Worm (Caenorhabditis elegans) whole organism, early embryonic: ENCODE results near the gene H04J21.1.

Experiments
- B0310.2 ChIP-seq: sonication (generic microtip); optimal IDR thresholded peaks from 2 replicates; lab custom pipeline; 2016; ENCODE audit warnings: mild to moderate bottlenecking, missing genetic modification characterization, missing compliant biosample characterization
- ama-1 ChIP-seq: fragments of 150-350 bp; optimal IDR thresholded peaks from 2 replicates; lab custom pipeline; 2014
- ceh-13 ChIP-seq: fragments of 200-800 bp; sonication (Bioruptor generic); optimal IDR thresholded peaks from 2 replicates; lab custom pipeline; 2018; ENCODE audit warnings: mild to moderate bottlenecking, missing genetic modification characterization, missing compliant biosample characterization
- ets-7 ChIP-seq: sonication (generic microtip); optimal IDR thresholded peaks from 2 replicates; lab custom pipeline; 2016; ENCODE audit warnings: missing genotype, missing genetic modification characterization, missing compliant biosample characterization
- flt-1 ChIP-seq: fragments of 200-800 bp; sonication (Bioruptor generic); IDR thresholded peaks from 2 replicates; pipeline ENCODE4 v1.3.6; 2022; ENCODE audit warnings: missing genetic modification characterization, missing compliant biosample characterization
- hmbx-1 ChIP-seq: sonication (generic microtip); optimal IDR thresholded peaks from 2 replicates; lab custom pipeline; 2016; ENCODE audit warnings: mild to moderate bottlenecking, missing genetic modification characterization, missing compliant biosample characterization
- hmg-4 ChIP-seq: fragments of 200-800 bp; sonication (Bioruptor generic); optimal IDR thresholded peaks from 2 replicates; lab custom pipeline; 2018; ENCODE audit warnings: mild to moderate bottlenecking, missing genetic modification characterization, missing compliant biosample characterization
- hnd-1 ChIP-seq: sonication (generic microtip); optimal IDR thresholded peaks from 2 replicates; lab custom pipeline; 2016; ENCODE audit warnings: missing genetic modification characterization, missing compliant biosample characterization
- pes-1 ChIP-seq: fragments of 200-800 bp; sonication (Bioruptor generic); IDR thresholded peaks from 2 replicates; pipeline ENCODE4 v1.3.6; 2022; ENCODE audit warnings: missing genetic modification reagents, missing genetic modification characterization, missing compliant biosample characterization
- scrt-1 ChIP-seq: fragments of 200-800 bp; sonication (Bioruptor generic); IDR thresholded peaks from 2 replicates; pipeline ENCODE4 v1.3.6; 2022; ENCODE audit warnings: missing genetic modification characterization, missing compliant biosample characterization
- tbx-37 ChIP-seq: fragments of 200-800 bp; sonication (Bioruptor generic); conservative IDR thresholded peaks from 2 replicates; pipeline ENCODE4 v1.3.6; 2022; ENCODE audit warnings: missing genetic modification reagents, missing genetic modification characterization, missing compliant biosample characterization
- tra-4 ChIP-seq: sonication (generic microtip); optimal IDR thresholded peaks from 2 replicates; lab custom pipeline; 2017; ENCODE audit warnings: missing genetic modification characterization, missing compliant biosample characterization

ce11 chrIII:2386483-2386882 lies 14.7 kb upstream of the H04J21.1 start, which contains the start of gene H14E04.3:
- TF ChIP-seq ama-1 (lab: Kevin White, UChicago) (no peak), flt-1 (GFP tag; lab: Robert Waterston, UW) (no peak), tbx-37 (no peak), hmg-4 (no peak), ceh-13 (GFP tag; lab: Kevin White, UChicago) (no peak), hnd-1 (tag; lab: Kevin White, UChicago) (no peak), hmbx-1 (tag; lab: Kevin White, UChicago) (no peak), B0310.2 (tag; lab: Kevin White, UChicago) (no peak), tra-4 (tag; lab: Kevin White, UChicago) (no peak), ets-7 (tag; lab: Kevin White, UChicago) (no peak), scrt-1 (GFP tag; lab: Robert Waterston, UW) (no peak), pes-1 (GFP tag; lab: Robert Waterston, UW) (no peak)
